Worm (Caenorhabditis elegans) whole organism, L2 larva: Measurements from ENCODE around the gene trx-5.

Experiments used
- C34F6.9 ChIP-seq: fragments of 150-350 bp; optimal IDR thresholded peaks from 2 replicates; lab custom pipeline; 2014; ENCODE audit warnings: missing biosample characterization, missing genetic modification characterization
- F13H6.1 ChIP-seq: sonication (generic microtip); optimal IDR thresholded peaks from 2 replicates; lab custom pipeline; 2016; ENCODE audit warnings: missing genetic modification characterization, missing compliant biosample characterization
- Y55F3AM.14 ChIP-seq: fragments of 200-800 bp; sonication (Bioruptor generic); optimal IDR thresholded peaks from 2 replicates; lab custom pipeline; 2018; ENCODE audit warnings: mild to moderate bottlenecking, missing genetic modification characterization, missing compliant biosample characterization
- ZK546.5 ChIP-seq: sonication (generic microtip); optimal IDR thresholded peaks from 2 replicates; lab custom pipeline; 2017; ENCODE audit warnings: missing biosample characterization, missing genetic modification characterization
- alr-1 ChIP-seq: fragments of 150-350 bp; optimal IDR thresholded peaks from 2 replicates; lab custom pipeline; 2014; ENCODE audit warnings: missing biosample characterization, missing genetic modification characterization
- aly-2 ChIP-seq: fragments of 150-350 bp; optimal IDR thresholded peaks from 2 replicates; lab custom pipeline; 2014; ENCODE audit warnings: missing biosample characterization, missing genetic modification characterization
- ama-1 ChIP-seq: fragments of 150-350 bp; optimal IDR thresholded peaks from 2 replicates; lab custom pipeline; 2018; ENCODE audit warnings: inconsistent platforms
- ceh-16 ChIP-seq: fragments of 150-350 bp; optimal IDR thresholded peaks from 2 replicates; lab custom pipeline; 2014; ENCODE audit warnings: missing biosample characterization, missing genetic modification characterization
- ceh-82 ChIP-seq: fragments of 150-350 bp; optimal IDR thresholded peaks from 2 replicates; lab custom pipeline; 2014; ENCODE audit warnings: missing biosample characterization, missing genetic modification characterization
- crh-2 ChIP-seq: sonication (generic microtip); optimal IDR thresholded peaks from 2 replicates; lab custom pipeline; 2017; ENCODE audit warnings: missing biosample characterization, missing genetic modification characterization
- dmd-4 ChIP-seq: sonication (generic microtip); optimal IDR thresholded peaks from 2 replicates; lab custom pipeline; 2017; ENCODE audit warnings: missing biosample characterization, missing genetic modification characterization
- egl-27 ChIP-seq: sonication (generic microtip); optimal IDR thresholded peaks from 3 replicates; lab custom pipeline; 2017; ENCODE audit warnings: missing biosample characterization, missing genetic modification reagents, missing genetic modification characterization
- elt-1 ChIP-seq: fragments of 150-350 bp; optimal IDR thresholded peaks from 2 replicates; lab custom pipeline; 2014; ENCODE audit warnings: missing biosample characterization, missing genetic modification characterization
- gmeb-1 ChIP-seq: fragments of 150-350 bp; optimal IDR thresholded peaks from 2 replicates; lab custom pipeline; 2014; ENCODE audit warnings: missing biosample characterization, missing genetic modification characterization
- lin-11 ChIP-seq: fragments of 150-350 bp; sonication (generic microtip); optimal IDR thresholded peaks from 2 replicates; lab custom pipeline; 2014; ENCODE audit warnings: missing biosample characterization, missing genetic modification characterization, inconsistent platforms, mixed read lengths
- lin-39 ChIP-seq: fragments of 150-350 bp; optimal IDR thresholded peaks from 2 replicates; lab custom pipeline; 2014; ENCODE audit warnings: missing biosample characterization, missing genetic modification reagents, missing genetic modification characterization
- mab-5 ChIP-seq: fragments of 150-350 bp; optimal IDR thresholded peaks from 2 replicates; lab custom pipeline; 2014; ENCODE audit warnings: missing biosample characterization, missing genetic modification characterization
- mbf-1 ChIP-seq: sonication (generic microtip); optimal IDR thresholded peaks from 2 replicates; lab custom pipeline; 2017; ENCODE audit warnings: missing biosample characterization, missing genetic modification characterization
- mdl-1 ChIP-seq, 2 experiments: fragments of 150-350 bp in 1 of 2; sonication (generic microtip) in 1 of 2; optimal IDR thresholded peaks; 2 replicates each; lab custom pipeline; 2017; ENCODE audit warnings: missing biosample characterization in 2 of 2, missing genetic modification characterization in 2 of 2
- nhr-10 ChIP-seq: sonication (generic microtip); optimal IDR thresholded peaks from 2 replicates; lab custom pipeline; 2017; ENCODE audit warnings: missing biosample characterization, missing genetic modification characterization
- nhr-11 ChIP-seq: fragments of 150-350 bp; optimal IDR thresholded peaks from 2 replicates; lab custom pipeline; 2014; ENCODE audit warnings: missing biosample characterization, missing genetic modification characterization
- nhr-12 ChIP-seq: fragments of 150-350 bp; optimal IDR thresholded peaks from 2 replicates; lab custom pipeline; 2014; ENCODE audit warnings: missing biosample characterization, missing genetic modification characterization
- nhr-21 ChIP-seq: fragments of 150-350 bp; optimal IDR thresholded peaks from 2 replicates; lab custom pipeline; 2014; ENCODE audit warnings: missing biosample characterization, missing genetic modification characterization
- nhr-23 ChIP-seq: fragments of 150-350 bp; optimal IDR thresholded peaks from 2 replicates; lab custom pipeline; 2014; ENCODE audit warnings: missing biosample characterization, missing genetic modification reagents, missing genetic modification characterization
- nhr-237 ChIP-seq: fragments of 150-350 bp; optimal IDR thresholded peaks from 2 replicates; lab custom pipeline; 2014; ENCODE audit warnings: missing biosample characterization, missing genetic modification characterization
- nhr-25 ChIP-seq: fragments of 150-350 bp; sonication (generic microtip); optimal IDR thresholded peaks from 3 replicates; lab custom pipeline; 2014; ENCODE audit warnings: missing biosample characterization, missing genetic modification characterization
- nhr-6 ChIP-seq: fragments of 150-350 bp; optimal IDR thresholded peaks from 2 replicates; lab custom pipeline; 2014; ENCODE audit warnings: missing biosample characterization, missing genetic modification characterization
- nhr-77 ChIP-seq: fragments of 150-350 bp; optimal IDR thresholded peaks from 2 replicates; lab custom pipeline; 2014; ENCODE audit warnings: missing biosample characterization, missing genetic modification characterization
- peb-1 ChIP-seq: fragments of 150-350 bp; optimal IDR thresholded peaks from 2 replicates; lab custom pipeline; 2014; ENCODE audit warnings: missing biosample characterization, missing genetic modification characterization
- sem-4 ChIP-seq: fragments of 150-350 bp; optimal IDR thresholded peaks from 2 replicates; lab custom pipeline; 2014; ENCODE audit warnings: missing biosample characterization, missing genetic modification reagents, missing genetic modification characterization
- sma-3 ChIP-seq: sonication (generic microtip); optimal IDR thresholded peaks from 2 replicates; lab custom pipeline; 2016; ENCODE audit warnings: missing genetic modification reagents, missing genetic modification characterization, missing compliant biosample characterization
- snpc-4 ChIP-seq: fragments of 150-350 bp; optimal IDR thresholded peaks from 2 replicates; lab custom pipeline; 2014; ENCODE audit warnings: missing biosample characterization, missing genetic modification characterization
- unc-39 ChIP-seq: fragments of 150-350 bp; optimal IDR thresholded peaks from 2 replicates; lab custom pipeline; 2014; ENCODE audit warnings: missing biosample characterization, missing genetic modification characterization
- unc-55 ChIP-seq: fragments of 150-350 bp; sonication (generic microtip); optimal IDR thresholded peaks from 3 replicates; lab custom pipeline; 2014; ENCODE audit warnings: missing biosample characterization, missing genetic modification reagents, missing genetic modification characterization
- unc-62 ChIP-seq: fragments of 150-350 bp; optimal IDR thresholded peaks from 2 replicates; lab custom pipeline; 2014; ENCODE audit warnings: missing biosample characterization, missing genetic modification reagents, missing genetic modification characterization
- ztf-1 ChIP-seq: fragments of 200-800 bp; sonication (Bioruptor generic); conservative IDR thresholded peaks from 2 replicates; pipeline ENCODE4 v1.3.6; 2022; ENCODE audit warnings: missing genetic modification characterization, missing compliant biosample characterization
- ztf-11 ChIP-seq: sonication (generic microtip); optimal IDR thresholded peaks from 2 replicates; lab custom pipeline; 2017; ENCODE audit warnings: missing biosample characterization, missing genetic modification characterization
- ztf-4 ChIP-seq: fragments of 150-350 bp; optimal IDR thresholded peaks from 2 replicates; lab custom pipeline; 2014; ENCODE audit warnings: missing biosample characterization, missing genetic modification characterization

The trx-5 gene

ce11 chrV:1572585-1572984, 38.4 kb upstream of the trx-5 start:
- TF ChIP-seq lin-39 (tag; lab: Kevin White, UChicago) (no peak), unc-62 (no peak), nhr-21 (tag; lab: Kevin White, UChicago) (no peak), ztf-1 (GFP tag; lab: Robert Waterston, UW) (no peak), nhr-77 (tag; lab: Kevin White, UChicago) (no peak), Y55F3AM.14 (GFP tag; lab: Kevin White, UChicago) (no peak), dmd-4 (tag; lab: Kevin White, UChicago) (no peak), sem-4 (tag; lab: Kevin White, UChicago) (no peak), ceh-82 (tag; lab: Kevin White, UChicago) (no peak), unc-39 (tag; lab: Kevin White, UChicago) (no peak), alr-1 (tag; lab: Kevin White, UChicago) (no peak), ztf-11 (tag; lab: Kevin White, UChicago) (no peak), egl-27 (no peak)

DNA sequence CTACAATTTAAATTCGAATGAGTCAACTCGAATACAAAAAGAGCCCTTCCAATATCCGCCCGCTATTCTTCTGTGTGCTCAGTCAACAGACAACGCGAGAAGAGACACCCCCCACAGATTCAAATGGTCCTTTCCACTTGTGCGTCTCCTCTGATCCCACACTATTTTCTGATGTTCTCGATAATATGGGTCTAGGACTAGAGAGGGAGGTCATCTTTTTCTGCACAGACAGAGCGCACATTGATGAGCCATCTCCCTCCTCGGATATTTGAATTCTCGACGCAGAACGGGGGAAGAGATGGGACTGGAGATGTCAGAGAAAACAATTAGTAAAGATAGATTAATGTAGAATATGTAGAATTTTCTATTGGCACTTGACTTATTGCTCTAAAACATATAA, 36.5 kb upstream of the trx-5 start:
- TF ChIP-seq peb-1 (tag; lab: Kevin White, UChicago) (no peak), snpc-4 (tag; lab: Kevin White, UChicago) (no peak), aly-2 (no peak), nhr-25 (tag; lab: Kevin White, UChicago) (no peak), nhr-77 (tag; lab: Kevin White, UChicago) (no peak), unc-62 (no peak), C34F6.9 (tag; lab: Kevin White, UChicago) (no peak), F13H6.1 (tag; lab: Kevin White, UChicago) (no peak), lin-11 (tag; lab: Kevin White, UChicago) (no peak), nhr-12 (no peak), crh-2 (tag; lab: Kevin White, UChicago) (no peak), nhr-23 (tag; lab: Kevin White, UChicago) (no peak), sma-3 (no peak), nhr-6 (tag; lab: Kevin White, UChicago) (no peak), elt-1 (tag; lab: Kevin White, UChicago) (no peak)

DNA sequence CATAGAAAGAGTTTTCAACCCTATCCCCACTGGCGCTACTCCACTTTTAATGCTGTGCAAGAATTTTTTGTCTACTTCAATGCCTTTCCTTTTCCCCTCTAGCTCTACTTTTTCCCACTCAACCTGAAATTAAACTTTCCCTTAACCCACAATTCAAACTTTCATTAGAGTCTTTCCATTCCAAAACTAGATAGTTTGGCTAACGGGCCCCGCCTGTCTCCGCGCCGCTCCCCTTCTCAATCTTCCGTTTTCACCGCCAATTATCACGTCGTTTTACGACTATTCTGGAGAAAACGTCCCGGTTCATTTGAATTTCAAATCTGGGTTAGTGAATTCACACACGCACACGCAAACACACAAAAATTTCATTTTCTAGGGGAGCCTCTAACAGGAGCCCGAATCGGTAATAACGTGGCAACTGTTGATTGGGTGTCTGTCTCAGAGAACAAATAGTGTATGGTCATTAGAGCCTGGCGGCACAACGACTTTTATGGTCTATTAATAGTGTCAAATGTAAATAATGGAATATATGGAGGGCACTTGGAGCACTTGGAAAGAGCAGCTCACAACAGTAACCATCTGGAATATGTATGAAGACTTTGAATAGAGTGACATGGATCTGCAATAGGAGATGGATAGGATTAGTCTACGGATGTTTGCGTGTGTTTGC, 35.7 kb upstream of the trx-5 start:
- no peak for TF ChIP-seq gmeb-1 (tag; lab: Kevin White, UChicago)
- TF ChIP-seq sem-4 (tag; lab: Kevin White, UChicago): no peak
- no peak for TF ChIP-seq mdl-1 (tag; optimal IDR thresholded peaks at IDR 0.05; lab: Kevin White, UChicago)

DNA sequence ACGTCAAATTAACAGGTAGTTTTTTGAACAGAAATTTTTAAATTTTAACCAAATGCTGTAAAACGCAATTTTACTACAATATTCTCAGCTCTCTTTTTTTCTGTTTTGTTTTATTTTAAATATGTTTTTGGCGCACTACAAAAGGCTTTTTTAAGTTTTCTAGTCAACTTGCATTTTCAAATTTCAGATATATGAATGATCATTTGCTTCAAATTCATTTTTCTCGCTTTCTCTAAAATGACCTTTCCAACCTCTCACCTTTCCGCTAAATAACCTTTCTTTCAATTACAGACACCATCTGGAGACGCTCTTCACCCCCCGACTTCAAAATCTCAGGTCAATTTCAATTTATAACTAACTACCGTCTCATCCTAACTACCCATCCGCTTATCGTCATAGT, 32.6 kb upstream of the trx-5 start, which contains the start of gene cdc-25.2:
TSS of gene cdc-25.2 (plus strand) at position 301 of the 400 bp plus-strand sequence.
- peak; percentile 59 for TF ChIP-seq ceh-16 (tag; lab: Kevin White, UChicago)
- TF ChIP-seq nhr-237: no peak

ce11 chrV:1558113-1558512, 23.9 kb upstream of the trx-5 start:
- TF ChIP-seq ZK546.5 (tag; lab: Kevin White, UChicago) (no peak), ceh-82 (tag; lab: Kevin White, UChicago) (no peak), ztf-1 (GFP tag; lab: Robert Waterston, UW) (no peak), nhr-10 (no peak)

- TF ChIP-seq sma-3 (no peak), sem-4 (tag; lab: Kevin White, UChicago) (no peak), nhr-11 (no peak), nhr-25 (tag; lab: Kevin White, UChicago) (no peak), elt-1 (tag; lab: Kevin White, UChicago) (no peak), lin-39 (tag; lab: Kevin White, UChicago) (no peak), unc-55 (GFP tag; lab: Kevin White, UChicago) (no peak), nhr-77 (tag; lab: Kevin White, UChicago) (no peak), mab-5 (no peak), nhr-23 (tag; lab: Kevin White, UChicago) (no peak), ama-1 (lab: Kevin White, UChicago) (no peak), snpc-4 (tag; lab: Kevin White, UChicago) (no peak), ztf-11 (tag; lab: Kevin White, UChicago) (no peak), ceh-16 (tag; lab: Kevin White, UChicago) (no peak), mbf-1 (tag; lab: Kevin White, UChicago) (no peak), ztf-4 (no peak)
These were observed 20.9 kb upstream of the trx-5 start for ce11 chrV:1555072-1555471.
